Fruit fly (Drosophila melanogaster): ENCODE data around the gene CG31776.

DNA sequence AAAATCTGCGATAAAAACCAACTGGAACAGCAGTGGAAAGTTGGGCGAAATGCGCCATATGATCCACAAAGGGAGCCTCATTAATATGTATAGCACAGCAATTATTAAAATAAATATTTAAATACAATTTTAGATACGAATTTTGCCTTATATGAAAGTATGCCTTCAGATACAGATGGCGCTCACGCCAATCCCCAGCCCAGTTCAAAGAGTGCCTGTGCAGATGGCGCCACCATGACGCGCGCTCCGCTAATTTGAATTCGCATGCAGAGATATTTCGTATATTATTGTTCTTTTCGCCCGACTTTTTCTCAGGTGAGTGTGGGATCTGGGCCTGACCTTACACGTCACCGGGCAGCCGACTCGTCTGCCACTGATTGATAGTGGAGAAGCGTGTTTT, 2.3 kb downstream of the CG31776 start, which contains the start of gene Pgant4:
- TF ChIP-seq pan (optimal IDR thresholded peaks at IDR 0.05): no peak
- TF ChIP-seq CG8478 (optimal IDR thresholded peaks at IDR 0.05): no peak

All from whole organism.